Worm (Caenorhabditis elegans) whole organism, late embryonic: ENCODE measurements around the gene F10E9.4.
"Not testable (repeated sequence)": the region's sequence is repeated elsewhere in the genome, so short reads cannot be mapped to it uniquely, and the experiment has no call there.

Source experiments
- nhr-11 ChIP-seq: fragments of 150-350 bp; optimal IDR thresholded peaks from 2 replicates; lab custom pipeline; 2014; ENCODE audit warnings: missing biosample characterization, missing genetic modification characterization
- nhr-232 ChIP-seq: sonication (generic microtip); optimal IDR thresholded peaks from 2 replicates; lab custom pipeline; 2016; ENCODE audit warnings: missing genetic modification characterization, missing compliant biosample characterization

DNA sequence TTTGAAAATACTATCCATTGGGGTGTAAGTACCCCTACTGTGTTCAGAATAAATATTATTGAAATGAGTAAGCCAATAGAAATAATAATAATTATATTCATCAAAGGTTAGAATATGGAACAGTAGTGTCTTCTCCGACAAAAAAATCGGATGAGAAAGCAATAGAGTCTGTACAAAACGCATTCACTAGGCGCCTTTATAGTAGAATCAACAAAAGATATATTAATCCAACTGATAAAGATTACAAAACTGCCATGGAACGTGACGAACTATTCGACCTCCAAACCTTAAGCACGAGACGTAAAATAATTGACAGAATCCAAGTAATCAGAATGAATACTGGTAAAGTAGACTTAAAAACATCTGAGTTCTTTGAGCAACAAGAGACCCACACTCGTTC is 39.5 kb downstream of the F10E9.4 start, which contains the start of gene clc-29:
- TF ChIP-seq nhr-232, nhr-11 (tag; lab: Kevin White, UChicago): not testable (repeated sequence)
